Fruit fly (Drosophila melanogaster): ENCODE data around the gene CG42446.

The CG42446 gene

dm6 chr3R:16403023-16403733 lies 43.3 kb upstream of the CG42446 start, which contains the start of gene ss (continued):
- TF ChIP-seq gcm2 (GFP tag; optimal IDR thresholded peaks at IDR 0.05) (no peak), ind (GFP tag; optimal IDR thresholded peaks at IDR 0.05) (no peak), Fer3 (tag; optimal IDR thresholded peaks at IDR 0.05) (no peak), mld (GFP tag; IDR thresholded peaks at IDR 0.05; ENCODE audit: partially characterized antibody) (no peak), vvl (GFP tag; IDR thresholded peaks at IDR 0.05) (no peak), NC2α (GFP tag; optimal IDR thresholded peaks at IDR 0.05) (no peak), ap (GFP tag; IDR thresholded peaks at IDR 0.05) (no peak), CG17612 (GFP tag; IDR thresholded peaks at IDR 0.05) (no peak), CG14050 (GFP tag; IDR thresholded peaks at IDR 0.05) (no peak), fd3F (GFP tag; optimal IDR thresholded peaks at IDR 0.05) (no peak), dmrt11E (tag; optimal IDR thresholded peaks at IDR 0.05) (no peak), insv (GFP tag; optimal IDR thresholded peaks at IDR 0.05) (peak in 1 of 2 experiments; percentile 86), sima (GFP tag; optimal IDR thresholded peaks at IDR 0.05) (no peak), CG8290 (GFP tag; optimal IDR thresholded peaks at IDR 0.05) (no peak), CG8290 (tag; optimal IDR thresholded peaks at IDR 0.05) (no peak), pan (optimal IDR thresholded peaks at IDR 0.05) (no peak), pan (GFP tag; optimal IDR thresholded peaks at IDR 0.05 in 1 of 2, IDR thresholded peaks at IDR 0.05 in 1 of 2) (peak in 1 of 2 experiments; percentile 68), CG11723 (GFP tag; optimal IDR thresholded peaks at IDR 0.05) (no peak), Scr (GFP tag; IDR thresholded peaks at IDR 0.05; ENCODE audit: partially characterized antibody) (no peak), CG3407 (GFP tag; optimal IDR thresholded peaks at IDR 0.05) (no peak), Gsc (GFP tag; IDR thresholded peaks at IDR 0.05) (no peak), ara (GFP tag; IDR thresholded peaks at IDR 0.05) (no peak), CG18619 (GFP tag; optimal IDR thresholded peaks at IDR 0.05) (no peak), Spps (tag; optimal IDR thresholded peaks at IDR 0.05) (no peak), tll (GFP tag; optimal IDR thresholded peaks at IDR 0.05) (peak; percentile 9 to 51), eyg (GFP tag; optimal IDR thresholded peaks at IDR 0.05) (no peak), dmrt99B (tag; optimal IDR thresholded peaks at IDR 0.05) (no peak), CG7963 (GFP tag; IDR thresholded peaks at IDR 0.05; ENCODE audit: partially characterized antibody) (no peak), pum (GFP tag; optimal IDR thresholded peaks at IDR 0.05) (no peak), CG7372 (GFP tag; IDR thresholded peaks at IDR 0.05) (no peak), Hr39 (optimal IDR thresholded peaks at IDR 0.05) (peak; percentile 97), cg (GFP tag; optimal IDR thresholded peaks at IDR 0.05) (no peak), CG9437 (GFP tag; optimal IDR thresholded peaks at IDR 0.05) (no peak), Trl (optimal IDR thresholded peaks at IDR 0.05) (no peak), Trl (GFP tag; optimal IDR thresholded peaks at IDR 0.05) (no peak), Max (GFP tag; optimal IDR thresholded peaks at IDR 0.05) (no peak), maf-S (GFP tag; optimal IDR thresholded peaks at IDR 0.05) (no peak), Xbp1 (GFP tag; optimal IDR thresholded peaks at IDR 0.05) (peak; percentile 39), CG2678 (tag; optimal IDR thresholded peaks at IDR 0.05) (no peak)

dm6 chr3R:16396565-16396964 lies 36.7 kb upstream of the CG42446 start:
- no peak for TF ChIP-seq ase (GFP tag; IDR thresholded peaks at IDR 0.05)
- TF ChIP-seq CG6654 (GFP tag; optimal IDR thresholded peaks at IDR 0.05) = no peak
- TF ChIP-seq corto (GFP tag; optimal IDR thresholded peaks at IDR 0.05) = no peak
- no peak for TF ChIP-seq gce (GFP tag; IDR thresholded peaks at IDR 0.05)
- no peak for TF ChIP-seq CG18619 (GFP tag; optimal IDR thresholded peaks at IDR 0.05)
- no peak for TF ChIP-seq CG5180 (GFP tag; optimal IDR thresholded peaks at IDR 0.05)
- no peak for TF ChIP-seq CG3847 (GFP tag; IDR thresholded peaks at IDR 0.05)
- no peak for TF ChIP-seq CG10209 (GFP tag; optimal IDR thresholded peaks at IDR 0.05)
- no peak for TF ChIP-seq CG8478 (optimal IDR thresholded peaks at IDR 0.05)
- TF ChIP-seq nerfin-2 (GFP tag; IDR thresholded peaks at IDR 0.05; ENCODE audit: partially characterized antibody) = no peak
- TF ChIP-seq seq (GFP tag; IDR thresholded peaks at IDR 0.05) = peak; percentile 31; the same call in 1 of the 2 replicates
- TF ChIP-seq ham (GFP tag; IDR thresholded peaks at IDR 0.05) = no peak
- no peak for TF ChIP-seq Fer2 (tag; optimal IDR thresholded peaks at IDR 0.05)
- no peak for TF ChIP-seq B-H2 (GFP tag; optimal IDR thresholded peaks at IDR 0.05)
- TF ChIP-seq Ets65A (GFP tag) = peak; percentile 40
- peak; percentile 57 for TF ChIP-seq Nf-YB (GFP tag; optimal IDR thresholded peaks at IDR 0.05)
